Worm (Caenorhabditis elegans) whole organism, L4/young adult: ENCODE data around the gene Y45F10C.6.

Experiments used
- W03F9.2 ChIP-seq: fragments of 150-350 bp; optimal IDR thresholded peaks from 2 replicates; lab custom pipeline; 2014; ENCODE audit warnings: missing biosample characterization, missing genetic modification characterization
- dao-5 ChIP-seq: sonication (generic microtip); optimal IDR thresholded peaks from 2 replicates; lab custom pipeline; 2016; ENCODE audit warnings: missing genotype, missing genetic modification characterization, moderate library complexity, missing compliant biosample characterization
- him-1 ChIP-seq: sonication (generic microtip); optimal IDR thresholded peaks from 2 replicates; lab custom pipeline; 2016; ENCODE audit warnings: missing genotype, missing genetic modification reagents, missing genetic modification characterization, missing compliant biosample characterization

- TF ChIP-seq him-1 (tag; lab: Kevin White, UChicago) (no peak), dao-5 (tag; lab: Kevin White, UChicago) (no peak), W03F9.2 (tag; lab: Kevin White, UChicago) (no peak)
These were observed 25.7 kb upstream of the Y45F10C.6 start, which contains the start of gene sru-21 for ce11 chrIV:13626469-13626868.
